Fruit fly (Drosophila melanogaster) whole organism, pupa: ENCODE data around the gene CG31910.

Experiments
- CG12605 ChIP-seq: fragments of 200-800 bp; sonication (Bioruptor generic); IDR thresholded peaks from 2 replicates; pipeline ENCODE4 v1.3.6; 2022; ENCODE audit warnings: missing biosample characterization, missing genetic modification characterization
- CG14655 ChIP-seq: fragments of 200-800 bp; sonication (Bioruptor generic); optimal IDR thresholded peaks from 3 replicates; lab custom pipeline; 2017; ENCODE audit warnings: mild to moderate bottlenecking, missing biosample characterization, missing genetic modification reagents, missing genetic modification characterization
- CG15710 ChIP-seq: fragments of 200-800 bp; sonication (Bioruptor generic); optimal IDR thresholded peaks from 2 replicates; lab custom pipeline; 2018; ENCODE audit warnings: missing biosample characterization, mild to moderate bottlenecking, missing genetic modification characterization, moderate library complexity
- CG32121 ChIP-seq: fragments of 200-800 bp; sonication (Bioruptor generic); IDR thresholded peaks from 2 replicates; pipeline ENCODE4 v1.3.6; 2022; ENCODE audit warnings: missing biosample characterization, missing genetic modification characterization
- CG34367 ChIP-seq: fragments of 200-800 bp; sonication (Bioruptor generic); optimal IDR thresholded peaks from 2 replicates; lab custom pipeline; 2018; ENCODE audit warnings: missing biosample characterization, mild to moderate bottlenecking, missing genetic modification characterization
- CG4496 ChIP-seq: fragments of 200-800 bp; sonication (Bioruptor generic); IDR thresholded peaks from 3 replicates; pipeline ENCODE4 v1.3.6; 2022; ENCODE audit warnings: missing biosample characterization, missing genetic modification characterization
- CG8159 ChIP-seq: fragments of 200-800 bp; sonication (Bioruptor generic); optimal IDR thresholded peaks from 3 replicates; lab custom pipeline; 2018; ENCODE audit warnings: missing biosample characterization, mild to moderate bottlenecking, missing genetic modification characterization, moderate library complexity
- CG9948 ChIP-seq: fragments of 200-800 bp; sonication (Bioruptor generic); optimal IDR thresholded peaks from 2 replicates; lab custom pipeline; 2018; ENCODE audit warnings: missing biosample characterization, mild to moderate bottlenecking, missing genetic modification characterization, moderate library complexity
- D1 ChIP-seq: fragments of 200-800 bp; sonication (Bioruptor generic); optimal IDR thresholded peaks from 2 replicates; lab custom pipeline; 2018; ENCODE audit warnings: missing biosample characterization, mild to moderate bottlenecking, missing genetic modification characterization, moderate library complexity
- Ets98B ChIP-seq: fragments of 200-800 bp; sonication (Bioruptor generic); IDR thresholded peaks from 2 replicates; pipeline ENCODE4 v1.3.6; 2022; ENCODE audit warnings: missing biosample characterization, missing genetic modification characterization
- Pif1B ChIP-seq: fragments of 200-800 bp; sonication (Bioruptor generic); optimal IDR thresholded peaks from 3 replicates; lab custom pipeline; 2016; ENCODE audit warnings: missing biosample characterization, missing genetic modification characterization
- Snoo ChIP-seq: fragments of 200-800 bp; sonication (Bioruptor generic); optimal IDR thresholded peaks from 3 replicates; lab custom pipeline; 2017; ENCODE audit warnings: missing biosample characterization, mild to moderate bottlenecking, missing genetic modification characterization, inconsistent platforms
- gl ChIP-seq: fragments of 200-800 bp; sonication (Bioruptor generic); optimal IDR thresholded peaks from 2 replicates; lab custom pipeline; 2018; ENCODE audit warnings: missing biosample characterization, mild to moderate bottlenecking, missing genetic modification characterization
- rn ChIP-seq: fragments of 200-800 bp; sonication (Bioruptor generic); IDR thresholded peaks from 2 replicates; pipeline ENCODE4 v1.3.6; 2022; ENCODE audit warnings: missing biosample characterization, missing genetic modification characterization

dm6 chr2L:6696229-6696628 is 49.2 kb downstream of the CG31910 start:
- TF ChIP-seq gl (tag; lab: Kevin White, UChicago) (no peak), CG32121 (no peak), Ets98B (GFP tag; lab: Robert Waterston, UW) (no peak), D1 (tag; lab: Kevin White, UChicago) (no peak), CG8159 (tag; lab: Kevin White, UChicago) (no peak), Pif1B (no peak), CG14655 (GFP tag; lab: Kevin White, UChicago) (no peak), CG12605 (GFP tag; lab: Robert Waterston, UW) (no peak), CG9948 (tag; lab: Kevin White, UChicago) (no peak), CG34367 (tag; lab: Kevin White, UChicago) (no peak), Snoo (tag; lab: Kevin White, UChicago) (no peak), CG4496 (GFP tag; lab: Robert Waterston, UW) (no peak), rn (no peak), CG15710 (tag; lab: Kevin White, UChicago) (no peak)
